Worm (Caenorhabditis elegans) whole organism, L3 larva: ENCODE data around the gene str-77.

Experiments used
- R02D3.7 ChIP-seq: fragments of 150-350 bp; optimal IDR thresholded peaks from 2 replicates; lab custom pipeline; 2014; ENCODE audit warnings: missing biosample characterization, missing genetic modification characterization
- ceh-82 ChIP-seq: fragments of 150-350 bp; optimal IDR thresholded peaks from 2 replicates; lab custom pipeline; 2014; ENCODE audit warnings: missing biosample characterization, missing genetic modification characterization
- ceh-9 ChIP-seq: sonication (generic microtip); optimal IDR thresholded peaks from 2 replicates; lab custom pipeline; 2018; ENCODE audit warnings: missing biosample characterization, missing genetic modification characterization
- fkh-10 ChIP-seq: sonication (generic microtip); optimal IDR thresholded peaks from 2 replicates; lab custom pipeline; 2017; ENCODE audit warnings: missing biosample characterization, missing genetic modification reagents, missing genetic modification characterization
- lin-39 ChIP-seq: fragments of 150-350 bp; optimal IDR thresholded peaks from 2 replicates; lab custom pipeline; 2018; ENCODE audit warnings: missing biosample characterization, missing genetic modification reagents, missing genetic modification characterization
- nhr-12 ChIP-seq: fragments of 150-350 bp; optimal IDR thresholded peaks from 2 replicates; lab custom pipeline; 2014; ENCODE audit warnings: missing biosample characterization, missing genetic modification characterization
- nhr-28 ChIP-seq: fragments of 150-350 bp; optimal IDR thresholded peaks from 2 replicates; lab custom pipeline; 2014; ENCODE audit warnings: missing biosample characterization, missing genetic modification characterization
- nhr-77 ChIP-seq: fragments of 150-350 bp; optimal IDR thresholded peaks from 2 replicates; lab custom pipeline; 2014; ENCODE audit warnings: missing biosample characterization, missing genetic modification characterization
- pha-4 ChIP-seq: fragments of 150-350 bp; optimal IDR thresholded peaks from 2 replicates; lab custom pipeline; 2014; ENCODE audit warnings: missing biosample characterization, missing genetic modification reagents, missing genetic modification characterization
- tbx-2 ChIP-seq: sonication (generic microtip); optimal IDR thresholded peaks from 2 replicates; lab custom pipeline; 2016; ENCODE audit warnings: mild to moderate bottlenecking, missing genetic modification characterization, missing compliant biosample characterization
- ztf-11 ChIP-seq: fragments of 150-350 bp; optimal IDR thresholded peaks from 2 replicates; lab custom pipeline; 2014; ENCODE audit warnings: missing biosample characterization, missing genetic modification characterization

ce11 chrV:17694260-17694659 lies 24.5 kb upstream of the str-77 start:
- TF ChIP-seq lin-39 (tag; lab: Kevin White, UChicago) = no peak
- TF ChIP-seq nhr-28 = no peak
- no peak for TF ChIP-seq R02D3.7
- TF ChIP-seq nhr-77 (tag; lab: Kevin White, UChicago) = no peak
- TF ChIP-seq pha-4 (tag; lab: Kevin White, UChicago) = no peak
- TF ChIP-seq ceh-82 (tag; lab: Kevin White, UChicago) = no peak
- TF ChIP-seq tbx-2 (tag; lab: Kevin White, UChicago) = no peak
- TF ChIP-seq ztf-11 (tag; lab: Kevin White, UChicago) = no peak
- no peak for TF ChIP-seq fkh-10
- no peak for TF ChIP-seq nhr-12 (tag; lab: Kevin White, UChicago)
- no peak for TF ChIP-seq ceh-9 (tag; lab: Kevin White, UChicago)
